Worm (Caenorhabditis elegans) whole organism, late embryonic: ENCODE data around the gene fbxa-169.

Experiments used
- ama-1 ChIP-seq: fragments of 150-350 bp; optimal IDR thresholded peaks from 2 replicates; lab custom pipeline; 2014
- nfya-1 ChIP-seq: sonication (generic microtip); optimal IDR thresholded peaks from 2 replicates; lab custom pipeline; 2017; ENCODE audit warnings: missing genetic modification characterization, mild to moderate bottlenecking, missing compliant biosample characterization, antibody characterized with exemption, moderate library complexity

DNA sequence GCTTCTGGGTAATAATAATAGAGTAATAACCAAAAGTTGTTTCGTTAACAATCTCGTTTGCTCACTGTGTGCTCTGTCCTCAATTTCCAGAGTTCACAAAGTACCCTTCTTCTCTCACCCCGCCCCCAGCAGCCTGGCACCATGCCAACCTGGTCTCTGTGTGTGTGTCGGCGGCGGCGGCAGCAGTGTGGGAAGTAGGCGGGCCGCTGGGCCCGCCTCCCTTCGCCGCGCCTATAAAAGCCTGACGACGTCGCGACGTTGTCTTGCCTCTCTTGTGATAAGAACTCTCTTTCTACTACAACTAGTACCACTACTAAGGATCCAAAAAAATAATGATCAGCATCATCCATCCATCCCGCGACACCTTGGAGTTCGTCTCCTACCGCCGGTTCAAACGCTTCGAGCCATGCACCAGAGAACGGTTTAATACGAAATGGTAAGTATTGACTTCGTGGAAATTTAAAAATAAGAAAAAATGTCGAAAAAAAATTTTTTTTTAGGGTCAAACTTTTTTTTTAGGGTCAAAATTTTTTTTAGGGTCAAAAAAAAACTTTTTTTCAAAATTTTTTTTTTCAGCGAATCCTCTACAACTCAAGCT, 20.6 kb downstream of the fbxa-169 start, which contains the start of gene C31C9.7:
- no peak for TF ChIP-seq ama-1 (lab: Kevin White, UChicago)
- no peak for TF ChIP-seq nfya-1 (tag; lab: Kevin White, UChicago)
